Worm (Caenorhabditis elegans) whole organism, L3 larva: ENCODE results near the gene cyn-1.

Source experiments
- ZK546.5 ChIP-seq: sonication (generic microtip); optimal IDR thresholded peaks from 2 replicates; lab custom pipeline; 2017; ENCODE audit warnings: missing biosample characterization, missing genetic modification characterization
- aly-2 ChIP-seq: fragments of 150-350 bp; optimal IDR thresholded peaks from 2 replicates; lab custom pipeline; 2014; ENCODE audit warnings: missing biosample characterization, missing genetic modification characterization
- daf-12 ChIP-seq: fragments of 150-350 bp; optimal IDR thresholded peaks from 2 replicates; lab custom pipeline; 2014; ENCODE audit warnings: missing biosample characterization, missing genetic modification reagents, missing genetic modification characterization
- egl-27 ChIP-seq: sonication (generic microtip); optimal IDR thresholded peaks from 4 replicates; lab custom pipeline; 2017; ENCODE audit warnings: missing biosample characterization, missing genetic modification reagents, missing genetic modification characterization
- egl-5 ChIP-seq: fragments of 150-350 bp; optimal IDR thresholded peaks from 2 replicates; lab custom pipeline; 2017; ENCODE audit warnings: missing biosample characterization, missing genetic modification reagents, missing genetic modification characterization, inconsistent platforms
- elt-1 ChIP-seq: fragments of 150-350 bp; optimal IDR thresholded peaks from 2 replicates; lab custom pipeline; 2014; ENCODE audit warnings: missing biosample characterization, missing genetic modification characterization
- elt-3 ChIP-seq, 3 experiments: fragments of 150-350 bp in 1 of 3; sonication (generic microtip) in 2 of 3; optimal IDR thresholded peaks; 2 replicates in 2 of 3; 4 replicates in 1 of 3; lab custom pipeline; 2014 to 2017; ENCODE audit warnings: missing biosample characterization in 3 of 3, missing genetic modification characterization in 3 of 3
- fkh-10 ChIP-seq: sonication (generic microtip); optimal IDR thresholded peaks from 2 replicates; lab custom pipeline; 2017; ENCODE audit warnings: missing biosample characterization, missing genetic modification reagents, missing genetic modification characterization
- fkh-2 ChIP-seq: fragments of 150-350 bp; optimal IDR thresholded peaks from 2 replicates; lab custom pipeline; 2014; ENCODE audit warnings: missing biosample characterization, missing genetic modification reagents, missing genetic modification characterization
- fos-1 ChIP-seq: fragments of 150-350 bp; optimal IDR thresholded peaks from 2 replicates; lab custom pipeline; 2014; ENCODE audit warnings: missing biosample characterization, missing genetic modification characterization
- hmg-11 ChIP-seq: sonication (generic microtip); optimal IDR thresholded peaks from 2 replicates; lab custom pipeline; 2016; ENCODE audit warnings: missing genetic modification characterization, missing compliant biosample characterization
- jun-1 ChIP-seq: fragments of 150-350 bp; optimal IDR thresholded peaks from 2 replicates; lab custom pipeline; 2014; ENCODE audit warnings: missing biosample characterization, missing genetic modification reagents, missing genetic modification characterization
- lin-15B ChIP-seq: fragments of 150-350 bp; optimal IDR thresholded peaks from 2 replicates; lab custom pipeline; 2014; ENCODE audit warnings: missing biosample characterization, missing genetic modification characterization
- lin-39 ChIP-seq: fragments of 150-350 bp; optimal IDR thresholded peaks from 2 replicates; lab custom pipeline; 2018; ENCODE audit warnings: missing biosample characterization, missing genetic modification reagents, missing genetic modification characterization
- mml-1 ChIP-seq: fragments of 150-350 bp; sonication (generic microtip); optimal IDR thresholded peaks from 3 replicates; lab custom pipeline; 2014; ENCODE audit warnings: missing biosample characterization, missing genetic modification characterization
- nhr-11 ChIP-seq: fragments of 150-350 bp; optimal IDR thresholded peaks from 2 replicates; lab custom pipeline; 2014; ENCODE audit warnings: missing biosample characterization, missing genetic modification characterization
- nhr-12 ChIP-seq: fragments of 150-350 bp; optimal IDR thresholded peaks from 2 replicates; lab custom pipeline; 2014; ENCODE audit warnings: missing biosample characterization, missing genetic modification characterization
- nhr-23 ChIP-seq: fragments of 150-350 bp; optimal IDR thresholded peaks from 2 replicates; lab custom pipeline; 2014; ENCODE audit warnings: missing biosample characterization, missing genetic modification reagents, missing genetic modification characterization
- nhr-237 ChIP-seq: fragments of 150-350 bp; optimal IDR thresholded peaks from 2 replicates; lab custom pipeline; 2014; ENCODE audit warnings: missing biosample characterization, missing genetic modification characterization
- nhr-25 ChIP-seq: sonication (generic microtip); optimal IDR thresholded peaks from 2 replicates; lab custom pipeline; 2017; ENCODE audit warnings: missing biosample characterization, missing genetic modification characterization
- nhr-43 ChIP-seq: sonication (generic microtip); optimal IDR thresholded peaks from 2 replicates; lab custom pipeline; 2016; ENCODE audit warnings: mild to moderate bottlenecking, missing genetic modification characterization, missing compliant biosample characterization; ENCODE audit not compliant: poor library complexity, severe bottlenecking
- nhr-67 ChIP-seq: fragments of 150-350 bp; optimal IDR thresholded peaks from 2 replicates; lab custom pipeline; 2014; ENCODE audit warnings: missing biosample characterization, missing genetic modification characterization
- nhr-76 ChIP-seq: fragments of 150-350 bp; sonication (generic microtip); optimal IDR thresholded peaks from 5 replicates; lab custom pipeline; 2014; ENCODE audit warnings: missing biosample characterization, missing genetic modification characterization
- pha-4 ChIP-seq: fragments of 150-350 bp; optimal IDR thresholded peaks from 2 replicates; lab custom pipeline; 2014; ENCODE audit warnings: missing biosample characterization, missing genetic modification reagents, missing genetic modification characterization
- pqm-1 ChIP-seq: fragments of 150-350 bp; optimal IDR thresholded peaks from 2 replicates; lab custom pipeline; 2017; ENCODE audit warnings: missing biosample characterization, missing genetic modification characterization, inconsistent platforms
- sea-2 ChIP-seq: fragments of 150-350 bp; sonication (generic microtip); optimal IDR thresholded peaks from 4 replicates; lab custom pipeline; 2014; ENCODE audit warnings: missing biosample characterization, missing genetic modification reagents, missing genetic modification characterization
- skn-1 ChIP-seq: fragments of 150-350 bp; optimal IDR thresholded peaks from 2 replicates; lab custom pipeline; 2014; ENCODE audit warnings: missing biosample characterization, missing genetic modification characterization
- snpc-4 ChIP-seq: fragments of 150-350 bp; optimal IDR thresholded peaks from 2 replicates; lab custom pipeline; 2014; ENCODE audit warnings: missing biosample characterization, missing genetic modification characterization
- unc-62 ChIP-seq: fragments of 150-350 bp; sonication (generic microtip); optimal IDR thresholded peaks from 4 replicates; lab custom pipeline; 2014; ENCODE audit warnings: missing biosample characterization, missing genetic modification reagents, missing genetic modification characterization
- ztf-11 ChIP-seq: fragments of 150-350 bp; optimal IDR thresholded peaks from 2 replicates; lab custom pipeline; 2014; ENCODE audit warnings: missing biosample characterization, missing genetic modification characterization

Gene cyn-1

ce11 chrV:14378986-14379385, 23.1 kb downstream of the cyn-1 start, which contains the start of gene npr-43:
TSS of gene npr-43 (minus strand) at chrV:14379086.
- TF ChIP-seq ZK546.5 (tag; lab: Kevin White, UChicago) (no peak), elt-3 (tag; optimal IDR thresholded peaks at IDR 0.05; lab: Kevin White, UChicago) (no peak)
- TF ChIP-seq, all 47 proteins: peak for 0

- TF ChIP-seq fkh-10 (GFP tag; lab: Kevin White, UChicago) (no peak), unc-62 (GFP tag; lab: Kevin White, UChicago) (no peak), nhr-67 (tag; lab: Kevin White, UChicago) (no peak), hmg-11 (no peak), pha-4 (tag; lab: Kevin White, UChicago) (no peak), nhr-11 (tag; lab: Kevin White, UChicago) (no peak), elt-1 (tag; lab: Kevin White, UChicago) (no peak), sea-2 (GFP tag; lab: Kevin White, UChicago) (no peak)
- TF ChIP-seq, all 47 proteins: peak for 0
These were observed 24.4 kb downstream of the cyn-1 start for ce11 chrV:14380242-14380641.

- TF ChIP-seq ZK546.5 (tag; lab: Kevin White, UChicago), result no peak
- TF ChIP-seq fos-1 (tag; lab: Kevin White, UChicago), result no peak
- TF ChIP-seq skn-1 (tag; lab: Kevin White, UChicago), result no peak
- no peak for TF ChIP-seq fkh-10 (GFP tag; lab: Kevin White, UChicago)
- no peak for TF ChIP-seq unc-62 (GFP tag; lab: Kevin White, UChicago)
These were observed 36.0 kb downstream of the cyn-1 start, which contains the start of gene C15H11.10 for ce11 chrV:14391830-14392229. TSS of gene C15H11.10 (plus strand) at chrV:14392130.

DNA sequence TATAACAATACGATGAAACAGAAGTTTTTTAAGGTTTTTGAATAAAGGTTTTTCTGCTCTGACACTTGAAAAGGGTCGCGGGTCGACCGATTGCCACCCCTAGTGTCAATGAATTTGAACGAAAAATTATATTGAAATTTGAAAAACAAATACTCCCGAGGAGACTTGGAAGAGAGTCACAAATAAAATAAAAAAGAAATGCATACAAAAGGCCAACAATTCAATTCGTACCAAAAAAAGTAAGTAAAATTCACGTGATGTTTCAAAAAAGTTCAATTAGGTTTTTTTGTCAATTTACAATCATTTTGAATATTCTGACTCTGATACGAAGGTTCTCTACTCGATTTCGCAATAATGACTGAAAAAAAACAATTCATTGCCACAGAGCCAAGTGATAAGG, 37.6 kb downstream of the cyn-1 start, which contains the start of gene C15H11.1:
Gene C15H11.1, plus strand, starts transcription at position 301 of the 400 bp plus-strand sequence.
- TF ChIP-seq nhr-76 (tag; lab: Kevin White, UChicago), result no peak
- no peak for TF ChIP-seq nhr-25 (tag; lab: Kevin White, UChicago)
- no peak for TF ChIP-seq nhr-237
- no peak for TF ChIP-seq jun-1 (tag; lab: Kevin White, UChicago)
- no peak for TF ChIP-seq fkh-2
- no peak for TF ChIP-seq egl-5 (tag; lab: Kevin White, UChicago)
- no peak for TF ChIP-seq daf-12 (tag; lab: Kevin White, UChicago)
- TF ChIP-seq nhr-12 (tag; lab: Kevin White, UChicago), result no peak
- no peak for TF ChIP-seq mml-1 (tag; lab: Kevin White, UChicago)
- no peak for TF ChIP-seq lin-15B
- TF ChIP-seq aly-2, result no peak
- TF ChIP-seq pqm-1 (tag; lab: Kevin White, UChicago), result no peak
- TF ChIP-seq pha-4 (tag; lab: Kevin White, UChicago), result no peak
- no peak for TF ChIP-seq egl-27
- no peak for TF ChIP-seq elt-3 (tag; optimal IDR thresholded peaks at IDR 0.05; lab: Kevin White, UChicago)
- TF ChIP-seq fos-1 (tag; lab: Kevin White, UChicago), result no peak
- no peak for TF ChIP-seq ztf-11 (tag; lab: Kevin White, UChicago)

DNA sequence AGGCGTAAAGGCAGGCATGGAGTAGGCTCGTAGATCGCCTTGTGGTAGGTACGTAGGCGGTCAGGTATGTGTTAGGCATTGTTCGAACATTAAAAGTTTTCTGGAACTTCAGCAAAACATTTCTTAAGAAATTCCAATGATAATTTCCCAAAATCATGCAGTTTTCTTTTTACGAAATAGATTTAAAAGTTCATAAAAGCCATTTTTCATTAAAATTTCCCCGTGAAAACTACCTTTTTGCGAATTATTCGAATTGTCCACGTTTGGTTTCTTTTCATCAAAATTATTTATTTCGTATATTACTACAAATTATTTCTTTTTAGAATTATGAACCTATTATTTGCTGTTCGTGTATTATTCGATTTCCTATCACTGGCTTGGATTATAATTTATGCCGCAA, 38.9 kb downstream of the cyn-1 start, which contains the start of gene C15H11.13:
Gene C15H11.13, plus strand, starts transcription at position 301 of the 400 bp plus-strand sequence.
- TF ChIP-seq fkh-2, result no peak
- no peak for TF ChIP-seq unc-62 (GFP tag; lab: Kevin White, UChicago)
- TF ChIP-seq nhr-43 (tag; lab: Kevin White, UChicago), result no peak
- no peak for TF ChIP-seq nhr-11 (tag; lab: Kevin White, UChicago)

DNA sequence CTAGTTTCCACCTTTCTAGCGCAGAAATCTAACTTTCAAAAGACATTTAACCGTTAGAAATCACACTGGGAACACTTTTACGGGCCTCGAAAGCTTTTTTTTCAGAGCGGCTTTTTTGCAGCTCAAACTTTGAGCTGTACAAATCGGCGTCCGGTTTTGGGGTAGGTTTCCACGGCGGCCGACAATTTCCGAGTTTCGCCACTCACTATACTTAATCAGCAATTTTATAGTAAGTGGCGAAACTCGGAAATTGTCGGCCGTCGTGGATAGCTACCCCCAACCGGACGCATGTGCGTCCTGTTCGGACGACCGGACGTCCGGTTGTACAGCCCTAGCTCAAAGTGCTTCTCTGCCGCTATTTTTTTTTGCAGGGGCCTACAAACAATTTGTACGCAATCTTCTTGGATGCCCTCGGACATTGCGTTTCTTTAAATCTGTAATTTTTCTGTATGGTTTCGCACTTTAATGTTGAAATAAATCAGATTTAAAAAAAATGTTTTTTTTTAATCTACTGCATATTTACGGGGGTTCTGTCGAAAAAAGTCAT, 40.3 kb downstream of the cyn-1 start:
- no peak for TF ChIP-seq nhr-76 (tag; lab: Kevin White, UChicago)
- no peak for TF ChIP-seq nhr-12 (tag; lab: Kevin White, UChicago)
- TF ChIP-seq snpc-4 (tag; lab: Kevin White, UChicago), result no peak
- TF ChIP-seq nhr-23 (tag; lab: Kevin White, UChicago), result no peak
- no peak for TF ChIP-seq nhr-237
- TF ChIP-seq fkh-2, result no peak
- no peak for TF ChIP-seq lin-39
